Fruit fly (Drosophila melanogaster): ENCODE measurements around the gene CG42537.

CG42537 gene

dm6 chr3R:6414439-6415344 is 37.1 kb downstream of the CG42537 start (continued):
- TF ChIP-seq Kr (GFP tag; optimal IDR thresholded peaks at IDR 0.05) (no peak), Aef1 (GFP tag; IDR thresholded peaks at IDR 0.05) (no peak), Meics (GFP tag; optimal IDR thresholded peaks at IDR 0.05) (peak; percentile 53), scrt (GFP tag; optimal IDR thresholded peaks at IDR 0.05) (no peak), CG12104 (GFP tag; optimal IDR thresholded peaks at IDR 0.05) (peak; percentile 20), Hr39 (optimal IDR thresholded peaks at IDR 0.05) (peak; percentile 46), tup (GFP tag; optimal IDR thresholded peaks at IDR 0.05) (no peak), row (GFP tag; IDR thresholded peaks at IDR 0.05) (peak; percentile 41; the same call in 1 of the 3 replicates), Blimp-1 (GFP tag; optimal IDR thresholded peaks at IDR 0.05) (peak; percentile 41), grau (tag; optimal IDR thresholded peaks at IDR 0.05) (peak; percentile 53), CG9437 (GFP tag; optimal IDR thresholded peaks at IDR 0.05) (peak; percentile 44), CG13775 (GFP tag; optimal IDR thresholded peaks at IDR 0.05) (peak; percentile 8), CG12391 (tag; optimal IDR thresholded peaks at IDR 0.05) (peak; percentile 51), lab (GFP tag; optimal IDR thresholded peaks at IDR 0.05) (peak; percentile 50), sug (tag; optimal IDR thresholded peaks at IDR 0.05) (peak; percentile 13), CG4617 (GFP tag; optimal IDR thresholded peaks at IDR 0.05; ENCODE audit: borderline replicate concordance) (no peak), Doc3 (GFP tag; IDR thresholded peaks at IDR 0.05; ENCODE audit: partially characterized antibody) (no peak), CG3065 (GFP tag; optimal IDR thresholded peaks at IDR 0.05) (no peak), CG10267 (tag; optimal IDR thresholded peaks at IDR 0.05) (peak; percentile 10), mirr (GFP tag; optimal IDR thresholded peaks at IDR 0.05) (peak; percentile 69), Lpt (GFP tag; optimal IDR thresholded peaks at IDR 0.05) (no peak), CG1602 (GFP tag; optimal IDR thresholded peaks at IDR 0.05) (peak; percentile 13), lbe (GFP tag; optimal IDR thresholded peaks at IDR 0.05) (no peak), Med (GFP tag) (peak; percentile 12), psq (GFP tag; optimal IDR thresholded peaks at IDR 0.05) (no peak), Ssrp (tag; optimal IDR thresholded peaks at IDR 0.05) (peak; percentile 21), tap (tag; optimal IDR thresholded peaks at IDR 0.05) (peak; percentile 23), chif (GFP tag; optimal IDR thresholded peaks at IDR 0.05) (no peak), CG7839 (tag; optimal IDR thresholded peaks at IDR 0.05) (peak; percentile 67), CG14667 (GFP tag; IDR thresholded peaks at IDR 0.05) (0 out of 2 replicates have a peak, but pooled peaks have one; percentile 8), H2.0 (GFP tag; IDR thresholded peaks at IDR 0.05) (no peak), CG15479 (GFP tag; optimal IDR thresholded peaks at IDR 0.05) (no peak), twi (tag; optimal IDR thresholded peaks at IDR 0.05) (no peak), yki (optimal IDR thresholded peaks at IDR 0.05) (no peak), Adf1 (GFP tag; IDR thresholded peaks at IDR 0.05) (peak; percentile 33; the same call in 1 of the 2 replicates), CG16815 (GFP tag; optimal IDR thresholded peaks at IDR 0.05) (no peak), Dip2 (GFP tag; IDR thresholded peaks at IDR 0.05) (no peak), CG15011 (GFP tag; optimal IDR thresholded peaks at IDR 0.05) (no peak), bsh (GFP tag; optimal IDR thresholded peaks at IDR 0.05) (peak in 1 of 2 experiments; percentile 45), CG10959 (GFP tag; IDR thresholded peaks at IDR 0.05) (no peak), Sox100B (GFP tag; optimal IDR thresholded peaks at IDR 0.05) (peak; percentile 39), Fer3 (tag; optimal IDR thresholded peaks at IDR 0.05) (no peak), CG31441 (GFP tag; IDR thresholded peaks at IDR 0.05) (peak; percentile 62), shn (GFP tag; optimal IDR thresholded peaks at IDR 0.05) (no peak), CG12155 (GFP tag; optimal IDR thresholded peaks at IDR 0.05) (peak; percentile 14), zfh2 (GFP tag; optimal IDR thresholded peaks at IDR 0.05) (no peak), run (tag; optimal IDR thresholded peaks at IDR 0.05) (no peak), unpg (GFP tag; optimal IDR thresholded peaks at IDR 0.05) (peak; percentile 56), CG13894 (tag; optimal IDR thresholded peaks at IDR 0.05) (peak; percentile 59)

Data from whole organism, embryonic.